Worm (Caenorhabditis elegans): ENCODE measurements around the gene C49C3.6.

C49C3.6 gene

ce11 chrIV:17343482-17343881 lies 12.2 kb downstream of the C49C3.6 start, which contains the start of gene C49C3.11:
TSS of gene C49C3.11 (plus strand) at chrIV:17343782.
- TF ChIP-seq hlh-6 (tag; optimal IDR thresholded peaks at IDR 0.05) (no peak), unc-55 (GFP tag; optimal IDR thresholded peaks at IDR 0.05) (no peak), hlh-8 (tag; optimal IDR thresholded peaks at IDR 0.05) (no peak), syd-9 (tag; optimal IDR thresholded peaks at IDR 0.05) (no peak), ref-2 (tag; optimal IDR thresholded peaks at IDR 0.05) (no peak), nfya-1 (tag; optimal IDR thresholded peaks at IDR 0.05) (no peak), pag-3 (tag; optimal IDR thresholded peaks at IDR 0.05; ENCODE audit: borderline replicate concordance) (no peak), K09A11.1 (tag; optimal IDR thresholded peaks at IDR 0.05; ENCODE audit: insufficient read depth) (no peak), dve-1 (tag; optimal IDR thresholded peaks at IDR 0.05) (no peak), ceh-2 (tag; optimal IDR thresholded peaks at IDR 0.05) (no peak), che-1 (tag; optimal IDR thresholded peaks at IDR 0.05) (no peak), ceh-6 (GFP tag; optimal IDR thresholded peaks at IDR 0.05) (no peak), zip-5 (tag; optimal IDR thresholded peaks at IDR 0.05) (no peak), F13H6.1 (tag; optimal IDR thresholded peaks at IDR 0.05) (no peak), sox-4 (tag; optimal IDR thresholded peaks at IDR 0.05) (no peak), ceh-18 (tag; optimal IDR thresholded peaks at IDR 0.05) (no peak), ceh-30 (tag; optimal IDR thresholded peaks at IDR 0.05) (no peak), ceh-45 (GFP tag; IDR thresholded peaks at IDR 0.05) (no peak), ceh-22 (tag; optimal IDR thresholded peaks at IDR 0.05) (no peak), hlh-13 (GFP tag; optimal IDR thresholded peaks at IDR 0.05) (no peak)

- TF ChIP-seq F13H6.1 (tag; optimal IDR thresholded peaks at IDR 0.05) (no peak), unc-55 (GFP tag; optimal IDR thresholded peaks at IDR 0.05) (no peak), elt-2 (tag; optimal IDR thresholded peaks at IDR 0.05) (no peak), ceh-34 (tag; optimal IDR thresholded peaks at IDR 0.05) (no peak), ceh-30 (tag; optimal IDR thresholded peaks at IDR 0.05) (no peak), ceh-18 (tag; optimal IDR thresholded peaks at IDR 0.05) (no peak), che-1 (tag; optimal IDR thresholded peaks at IDR 0.05) (no peak)
Observed at ce11 chrIV:17346599-17347218, 15.4 kb downstream of the C49C3.6 start, which contains the start of the genes clec-197 and clec-198. TSS of gene clec-197 (minus strand) at chrIV:17346699. TSS of gene clec-198 (plus strand) at chrIV:17347168.

ce11 chrIV:17351586-17351985 lies 20.3 kb downstream of the C49C3.6 start, which contains the start of gene clec-199:
TSS of gene clec-199 (plus strand) at chrIV:17351886.
- TF ChIP-seq lin-11 (tag; optimal IDR thresholded peaks at IDR 0.05), result no peak
- no peak for TF ChIP-seq dmd-4 (tag; optimal IDR thresholded peaks at IDR 0.05; ENCODE audit: borderline replicate concordance)
- no peak for TF ChIP-seq eyg-1 (tag; optimal IDR thresholded peaks at IDR 0.05)
- no peak for TF ChIP-seq hlh-30 (tag; optimal IDR thresholded peaks at IDR 0.05; ENCODE audit: insufficient read depth)
- TF ChIP-seq pat-9 (tag; optimal IDR thresholded peaks at IDR 0.05), result no peak

- TF ChIP-seq hlh-30 (tag; optimal IDR thresholded peaks at IDR 0.05; ENCODE audit: insufficient read depth) (no peak), che-1 (tag; optimal IDR thresholded peaks at IDR 0.05) (no peak), pax-1 (tag; optimal IDR thresholded peaks at IDR 0.05) (no peak), ceh-2 (tag; optimal IDR thresholded peaks at IDR 0.05) (no peak)
Observed at ce11 chrIV:17361143-17361542, 29.8 kb downstream of the C49C3.6 start, which contains the start of gene clec-202. TSS of gene clec-202 (plus strand) at chrIV:17361443.

- TF ChIP-seq syd-9 (tag; optimal IDR thresholded peaks at IDR 0.05), result no peak
- no peak for TF ChIP-seq T23F11.4 (GFP tag; optimal IDR thresholded peaks at IDR 0.05)
- TF ChIP-seq madf-2 (tag; optimal IDR thresholded peaks at IDR 0.05), result no peak
- TF ChIP-seq zip-5 (tag; optimal IDR thresholded peaks at IDR 0.05), result no peak
- no peak for TF ChIP-seq ceh-6 (GFP tag; optimal IDR thresholded peaks at IDR 0.05)
- TF ChIP-seq unc-55 (GFP tag; optimal IDR thresholded peaks at IDR 0.05), result no peak
Observed at ce11 chrIV:17367294-17367693, 36.0 kb downstream of the C49C3.6 start, which contains the start of gene zipt-17. TSS of gene zipt-17 (minus strand) at chrIV:17367394.

All from whole organism, late embryonic.